Worm (Caenorhabditis elegans): ENCODE measurements around the gene fbxb-74.

fbxb-74 gene

ce11 chrIV:4477009-4477471 is 38.0 kb upstream of the fbxb-74 start, which contains the start of gene M01H9.3:
Gene M01H9.3, minus strand, starts transcription at chrIV:4477059.
- TF ChIP-seq elt-3 (tag; optimal IDR thresholded peaks at IDR 0.05) (no peak), mdl-1 (tag; optimal IDR thresholded peaks at IDR 0.05) (peak; percentile 63), nhr-237 (tag; optimal IDR thresholded peaks at IDR 0.05) (no peak), lsy-12 (tag; optimal IDR thresholded peaks at IDR 0.05) (peak; percentile 33), pqm-1 (tag; optimal IDR thresholded peaks at IDR 0.05) (peak; percentile 41), lin-39 (tag; optimal IDR thresholded peaks at IDR 0.05) (peak; percentile 71), eor-1 (tag; optimal IDR thresholded peaks at IDR 0.05) (no peak), elt-2 (tag; optimal IDR thresholded peaks at IDR 0.05) (peak; percentile 59), pha-4 (tag; optimal IDR thresholded peaks at IDR 0.05) (peak; percentile 54), ama-1 (optimal IDR thresholded peaks at IDR 0.05) (peak; percentile 70), nfya-1 (tag; optimal IDR thresholded peaks at IDR 0.05; ENCODE audit: insufficient read depth) (peak; percentile 64), nhr-25 (tag; optimal IDR thresholded peaks at IDR 0.05) (peak; percentile 46), ceh-28 (tag; optimal IDR thresholded peaks at IDR 0.05) (no peak), lin-15B (tag; optimal IDR thresholded peaks at IDR 0.05) (peak; percentile 13)

- TF ChIP-seq nhr-23 (tag; optimal IDR thresholded peaks at IDR 0.05) (no peak), ama-1 (optimal IDR thresholded peaks at IDR 0.05) (peak; percentile 3), elt-3 (tag; optimal IDR thresholded peaks at IDR 0.05) (no peak), ceh-28 (tag; optimal IDR thresholded peaks at IDR 0.05) (no peak), pha-4 (tag; optimal IDR thresholded peaks at IDR 0.05) (peak; percentile 58), nhr-67 (tag; optimal IDR thresholded peaks at IDR 0.05) (no peak), pqm-1 (tag; optimal IDR thresholded peaks at IDR 0.05) (peak; percentile 40), unc-39 (tag; optimal IDR thresholded peaks at IDR 0.05) (no peak), nhr-28 (tag; optimal IDR thresholded peaks at IDR 0.05) (no peak), fos-1 (tag; optimal IDR thresholded peaks at IDR 0.05) (no peak), ztf-4 (tag; optimal IDR thresholded peaks at IDR 0.05) (peak; percentile 14), elt-2 (tag; optimal IDR thresholded peaks at IDR 0.05) (peak; percentile 72)
These were observed 36.4 kb upstream of the fbxb-74 start for ce11 chrIV:4475362-4476086.

- TF ChIP-seq ztf-4 (tag; optimal IDR thresholded peaks at IDR 0.05) (no peak), ama-1 (optimal IDR thresholded peaks at IDR 0.05) (peak; percentile 83), lsy-12 (tag; optimal IDR thresholded peaks at IDR 0.05) (peak; percentile 19), elt-2 (tag; optimal IDR thresholded peaks at IDR 0.05) (peak; percentile 4), nhr-28 (tag; optimal IDR thresholded peaks at IDR 0.05) (no peak), nhr-23 (tag; optimal IDR thresholded peaks at IDR 0.05) (peak; percentile 12), fkh-2 (tag; optimal IDR thresholded peaks at IDR 0.05) (no peak), nhr-25 (tag; optimal IDR thresholded peaks at IDR 0.05) (peak; percentile 14)
These were observed 34.7 kb upstream of the fbxb-74 start for ce11 chrIV:4473767-4474166.

- TF ChIP-seq fkh-2 (tag; optimal IDR thresholded peaks at IDR 0.05) = no peak
- TF ChIP-seq pqm-1 (tag; optimal IDR thresholded peaks at IDR 0.05) = peak; percentile 58
- TF ChIP-seq nhr-67 (tag; optimal IDR thresholded peaks at IDR 0.05) = no peak
- TF ChIP-seq sea-2 (GFP tag; optimal IDR thresholded peaks at IDR 0.05) = no peak
- peak; percentile 15 for TF ChIP-seq mml-1 (tag; optimal IDR thresholded peaks at IDR 0.05)
- no peak for TF ChIP-seq ztf-11 (tag; optimal IDR thresholded peaks at IDR 0.05)
- peak; percentile 85 for TF ChIP-seq nhr-25 (tag; optimal IDR thresholded peaks at IDR 0.05)
- TF ChIP-seq pha-4 (tag; optimal IDR thresholded peaks at IDR 0.05) = peak; percentile 37
- peak; percentile 90 for TF ChIP-seq nhr-23 (tag; optimal IDR thresholded peaks at IDR 0.05)
- TF ChIP-seq zag-1 (tag; optimal IDR thresholded peaks at IDR 0.05) = no peak
- TF ChIP-seq ceh-9 (tag; optimal IDR thresholded peaks at IDR 0.05) = no peak
- TF ChIP-seq elt-2 (tag; optimal IDR thresholded peaks at IDR 0.05) = peak; percentile 53
- TF ChIP-seq ama-1 (optimal IDR thresholded peaks at IDR 0.05) = peak; percentile 86
- no peak for TF ChIP-seq lsy-12 (tag; optimal IDR thresholded peaks at IDR 0.05)
- peak in 1 of 3 experiments; percentile 32 for TF ChIP-seq elt-3 (tag; optimal IDR thresholded peaks at IDR 0.05)
- TF ChIP-seq daf-12 (tag; optimal IDR thresholded peaks at IDR 0.05) = no peak
- peak; percentile 54 for TF ChIP-seq ztf-4 (tag; optimal IDR thresholded peaks at IDR 0.05)
- TF ChIP-seq tbx-2 (tag; optimal IDR thresholded peaks at IDR 0.05) = no peak
- no peak for TF ChIP-seq nhr-28 (tag; optimal IDR thresholded peaks at IDR 0.05)
- TF ChIP-seq aly-2 (tag; optimal IDR thresholded peaks at IDR 0.05) = no peak
- no peak for TF ChIP-seq jun-1 (tag; optimal IDR thresholded peaks at IDR 0.05)
- TF ChIP-seq snpc-4 (tag; optimal IDR thresholded peaks at IDR 0.05) = no peak
- TF ChIP-seq nhr-43 (tag; optimal IDR thresholded peaks at IDR 0.05; ENCODE audit: poor library complexity, severe bottlenecking) = peak; percentile 73
- peak; percentile 2 for TF ChIP-seq lin-39 (tag; optimal IDR thresholded peaks at IDR 0.05)
- TF ChIP-seq elt-1 (tag; optimal IDR thresholded peaks at IDR 0.05) = peak; percentile 75
- TF ChIP-seq nfya-1 (tag; optimal IDR thresholded peaks at IDR 0.05; ENCODE audit: insufficient read depth) = peak; percentile 7
- TF ChIP-seq ZK546.5 (tag; optimal IDR thresholded peaks at IDR 0.05) = no peak
- TF ChIP-seq ceh-82 (tag; optimal IDR thresholded peaks at IDR 0.05) = no peak
These were observed 33.5 kb upstream of the fbxb-74 start for ce11 chrIV:4472418-4473173.

Measured in whole organism, L3 larva.